Fruit fly (Drosophila melanogaster) whole organism, wandering third instar larva: ENCODE data around the gene CG11811.

Experiments
- Abd-B ChIP-seq: fragments of >200 bp; optimal IDR thresholded peaks from 2 replicates; lab custom pipeline; 2017; ENCODE audit warnings: missing biosample characterization, missing genetic modification characterization
- CG32264 ChIP-seq: fragments of 200-800 bp; sonication (Bioruptor generic); optimal IDR thresholded peaks from 2 replicates; lab custom pipeline; 2016; ENCODE audit warnings: missing biosample characterization, missing genetic modification characterization
- CG9705 ChIP-seq: fragments of 200-800 bp; sonication (Bioruptor generic); optimal IDR thresholded peaks from 2 replicates; lab custom pipeline; 2018; ENCODE audit warnings: missing biosample characterization, mild to moderate bottlenecking, missing genetic modification characterization
- CrebA ChIP-seq: fragments of 200-800 bp; sonication (Bioruptor generic); optimal IDR thresholded peaks from 2 replicates; lab custom pipeline; 2016; ENCODE audit warnings: missing biosample characterization, mild to moderate bottlenecking, missing genetic modification characterization, borderline replicate concordance
- Dfd ChIP-seq: fragments of >200 bp; optimal IDR thresholded peaks from 2 replicates; lab custom pipeline; 2017; ENCODE audit warnings: missing biosample characterization, missing genetic modification characterization
- HLH106 ChIP-seq: fragments of 200-800 bp; optimal IDR thresholded peaks from 3 replicates; lab custom pipeline; 2019; ENCODE audit warnings: missing biosample characterization, mild to moderate bottlenecking, missing genetic modification characterization, moderate library complexity
- Hnf4 ChIP-seq: fragments of 200-800 bp; sonication (Bioruptor generic); optimal IDR thresholded peaks from 2 replicates; lab custom pipeline; 2016; ENCODE audit warnings: missing biosample characterization, mild to moderate bottlenecking, missing genetic modification characterization
- Hr78 ChIP-seq: fragments of >200 bp; optimal IDR thresholded peaks from 2 replicates; lab custom pipeline; 2017; ENCODE audit warnings: missing biosample characterization, missing genetic modification characterization
- Jra ChIP-seq: sonication (Bioruptor generic); optimal IDR thresholded peaks from 2 replicates; lab custom pipeline; 2016; ENCODE audit warnings: missing biosample characterization, missing genetic modification characterization
- Mio ChIP-seq: sonication (Bioruptor generic); optimal IDR thresholded peaks from 2 replicates; lab custom pipeline; 2016; ENCODE audit warnings: missing biosample characterization, missing genetic modification characterization
- Myc ChIP-seq: fragments of >200 bp; optimal IDR thresholded peaks from 2 replicates; lab custom pipeline; 2017
- N ChIP-seq: fragments of >200 bp; optimal IDR thresholded peaks from 2 replicates; lab custom pipeline; 2018; ENCODE audit warnings: missing biosample characterization, missing external identifiers, missing genetic modification characterization
- OdsH ChIP-seq: fragments of 200-800 bp; sonication (Bioruptor generic); optimal IDR thresholded peaks from 2 replicates; lab custom pipeline; 2016; ENCODE audit warnings: missing biosample characterization, mild to moderate bottlenecking, missing genetic modification characterization
- Rel ChIP-seq, 2 experiments: fragments of 200-800 bp; sonication (Bioruptor generic) in 1 of 2; optimal IDR thresholded peaks; 2 replicates in 1 of 2; 3 replicates in 1 of 2; lab custom pipeline; 2016 to 2019; ENCODE audit warnings: mild to moderate bottlenecking in 2 of 2, missing biosample characterization in 2 of 2, missing genetic modification characterization in 2 of 2, moderate library complexity in 1 of 2
- Sp1 ChIP-seq: fragments of 200-800 bp; sonication (Bioruptor generic); optimal IDR thresholded peaks from 3 replicates; lab custom pipeline; 2019; ENCODE audit warnings: missing biosample characterization, mild to moderate bottlenecking, missing genetic modification characterization, moderate library complexity
- Vsx2 ChIP-seq: fragments of 200-300, 225-300 bp; sonication (Bioruptor generic); optimal IDR thresholded peaks from 2 replicates; lab custom pipeline; 2018; ENCODE audit warnings: missing biosample characterization, missing genetic modification characterization; ENCODE audit not compliant: partially characterized antibody
- br ChIP-seq: fragments of 200-800 bp; sonication (Bioruptor generic); optimal IDR thresholded peaks from 2 replicates; lab custom pipeline; 2016; ENCODE audit warnings: missing biosample characterization, missing genetic modification characterization
- brk ChIP-seq: fragments of 200-800 bp; sonication (Bioruptor generic); optimal IDR thresholded peaks from 2 replicates; lab custom pipeline; 2016; ENCODE audit warnings: missing biosample characterization, mild to moderate bottlenecking, missing genetic modification characterization
- dl ChIP-seq, 2 experiments: fragments of 175-275, 200-275 bp in 1 of 2; fragments of 200-275 bp in 1 of 2; sonication (Bioruptor generic); optimal IDR thresholded peaks; lab custom pipeline; 2018; ENCODE audit warnings: mild to moderate bottlenecking in 2 of 2, missing biosample characterization in 2 of 2, missing genetic modification characterization in 2 of 2, moderate library complexity in 2 of 2; ENCODE audit not compliant: partially characterized antibody in 2 of 2, insufficient read depth in 1 of 2
- dmrt93B ChIP-seq: fragments of 200-800 bp; sonication (Bioruptor generic); optimal IDR thresholded peaks from 2 replicates; lab custom pipeline; 2018; ENCODE audit warnings: missing biosample characterization, mild to moderate bottlenecking, missing genetic modification characterization
- dsf ChIP-seq: sonication (Bioruptor generic); optimal IDR thresholded peaks from 2 replicates; lab custom pipeline; 2016; ENCODE audit warnings: missing biosample characterization, missing genetic modification characterization, borderline replicate concordance
- ey ChIP-seq: fragments of 200-800 bp; sonication (Bioruptor generic); optimal IDR thresholded peaks from 2 replicates; lab custom pipeline; 2016; ENCODE audit warnings: missing biosample characterization, missing genetic modification characterization
- foxo ChIP-seq, 2 experiments: fragments of 200-800 bp; sonication (Bioruptor generic); optimal IDR thresholded peaks; 2 replicates in 1 of 2; 3 replicates in 1 of 2; lab custom pipeline; 2016 to 2017; ENCODE audit warnings: missing biosample characterization in 2 of 2, missing genetic modification characterization in 2 of 2
- h ChIP-seq: fragments of 200-800 bp; sonication (Bioruptor generic); optimal IDR thresholded peaks from 3 replicates; lab custom pipeline; 2016; ENCODE audit warnings: missing biosample characterization, mild to moderate bottlenecking, missing genetic modification characterization
- lola ChIP-seq: fragments of >200 bp; optimal IDR thresholded peaks from 2 replicates; lab custom pipeline; 2017; ENCODE audit warnings: missing biosample characterization, missing genetic modification characterization
- pan ChIP-seq: fragments of >200 bp; optimal IDR thresholded peaks from 2 replicates; lab custom pipeline; 2017
- psq ChIP-seq: fragments of 200-800 bp; sonication (Bioruptor generic); optimal IDR thresholded peaks from 3 replicates; lab custom pipeline; 2017; ENCODE audit warnings: missing biosample characterization, mild to moderate bottlenecking, missing genetic modification characterization, moderate library complexity
- rgr ChIP-seq: fragments of 200-800 bp; sonication (Bioruptor generic); optimal IDR thresholded peaks from 3 replicates; lab custom pipeline; 2016; ENCODE audit warnings: missing biosample characterization, mild to moderate bottlenecking, missing genetic modification characterization
- sage ChIP-seq: fragments of 200-800 bp; sonication (Bioruptor generic); optimal IDR thresholded peaks from 2 replicates; lab custom pipeline; 2016; ENCODE audit warnings: missing biosample characterization, mild to moderate bottlenecking, missing genetic modification characterization
- sv ChIP-seq: fragments of 200-800 bp; sonication (Bioruptor generic); optimal IDR thresholded peaks from 3 replicates; lab custom pipeline; 2016; ENCODE audit warnings: missing biosample characterization, missing genetic modification characterization
- tai ChIP-seq: sonication (Bioruptor generic); optimal IDR thresholded peaks from 2 replicates; lab custom pipeline; 2016; ENCODE audit warnings: missing biosample characterization, missing genetic modification characterization
- woc ChIP-seq: sonication (Bioruptor generic); optimal IDR thresholded peaks from 2 replicates; lab custom pipeline; 2016; ENCODE audit warnings: missing biosample characterization, mild to moderate bottlenecking, missing genetic modification characterization

The CG11811 gene

DNA sequence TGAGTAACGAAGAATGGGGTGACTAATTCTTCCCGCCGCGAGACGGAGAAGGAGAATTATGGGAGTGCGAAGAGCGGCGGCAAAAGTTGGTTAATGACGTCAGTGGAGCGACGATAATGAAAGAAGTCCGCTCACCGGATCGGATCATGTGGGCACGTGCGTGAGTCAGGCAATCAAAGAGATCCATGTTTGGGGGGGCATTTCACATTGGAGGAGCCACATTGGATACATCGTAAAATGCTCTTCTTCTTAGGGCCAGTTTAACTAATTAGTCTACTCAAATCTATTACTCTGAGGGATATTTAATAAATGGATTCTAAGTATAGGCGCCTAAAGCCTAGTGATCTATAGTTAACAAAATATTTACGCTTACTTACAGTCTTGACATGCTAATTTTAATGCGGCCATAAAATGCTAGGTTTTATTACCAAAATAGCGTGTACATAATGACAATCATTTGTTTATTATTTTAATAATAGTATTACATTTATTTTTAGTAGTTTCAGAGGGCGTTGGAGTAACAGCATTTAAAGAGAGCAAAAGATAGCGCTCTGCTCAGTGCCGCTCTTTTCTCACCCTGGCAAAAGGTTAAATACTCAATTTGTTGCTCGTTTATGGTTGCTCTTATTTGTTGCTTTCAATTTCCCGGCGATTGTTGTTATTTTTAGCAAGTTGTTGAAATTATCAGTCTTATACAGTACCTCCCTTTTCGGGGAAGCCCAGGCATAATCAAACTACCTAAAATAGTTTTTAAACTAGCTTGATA lies 32.3 kb upstream of the CG11811 start:
- TF ChIP-seq sage (GFP tag; lab: Kevin White, UChicago) (no peak), woc (GFP tag; lab: Kevin White, UChicago) (no peak), Rel (GFP tag; optimal IDR thresholded peaks at IDR 0.05; lab: Kevin White, UChicago) (no peak), Rel (tag; optimal IDR thresholded peaks at IDR 0.05; lab: Kevin White, UChicago) (peak; percentile 7), N (no peak), lola (GFP tag; lab: Kevin White, UChicago) (no peak), Hnf4 (GFP tag; lab: Kevin White, UChicago) (no peak), dl (GFP tag; optimal IDR thresholded peaks at IDR 0.05; lab: Kevin White, UChicago; ENCODE audit: insufficient read depth in 1 of 2, partially characterized antibody in 2 of 2) (no peak)

DNA sequence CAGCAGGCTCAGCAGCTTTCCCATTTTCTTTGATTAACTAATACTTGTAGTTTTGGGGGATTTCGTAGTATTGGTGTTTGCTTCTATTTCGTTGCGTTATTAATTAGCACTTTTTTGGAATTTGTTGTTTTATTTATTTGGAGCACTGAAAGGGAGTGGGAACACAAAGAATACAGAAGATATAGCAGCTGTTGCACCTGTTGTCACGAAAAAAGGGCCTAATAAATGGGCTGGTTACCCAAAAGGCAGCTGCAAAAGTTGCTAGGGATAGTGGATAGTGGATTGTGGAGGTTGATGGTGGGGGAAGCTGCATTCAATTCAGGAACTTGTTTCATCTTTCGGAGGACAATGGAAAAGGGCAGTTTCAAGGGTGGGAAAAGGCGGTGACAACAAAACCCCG lies 31.3 kb upstream of the CG11811 start:
- no peak for TF ChIP-seq rgr
- TF ChIP-seq Myc (lab: Kevin White, UChicago), result no peak
- no peak for TF ChIP-seq Hnf4 (GFP tag; lab: Kevin White, UChicago)
- TF ChIP-seq Vsx2, result no peak
- no peak for TF ChIP-seq h (GFP tag; lab: Kevin White, UChicago)
- no peak for TF ChIP-seq sv (GFP tag; lab: Kevin White, UChicago)
- TF ChIP-seq CG9705 (GFP tag; lab: Kevin White, UChicago), result no peak
- TF ChIP-seq dl (GFP tag; optimal IDR thresholded peaks at IDR 0.05; lab: Kevin White, UChicago; ENCODE audit: insufficient read depth in 1 of 2, partially characterized antibody in 2 of 2), result no peak
- TF ChIP-seq Jra, result no peak
- TF ChIP-seq HLH106 (tag; lab: Kevin White, UChicago), result no peak
- no peak for TF ChIP-seq N
- no peak for TF ChIP-seq dmrt93B (GFP tag; lab: Kevin White, UChicago)
- TF ChIP-seq Abd-B (GFP tag; lab: Kevin White, UChicago), result no peak
- TF ChIP-seq ey (GFP tag; lab: Kevin White, UChicago), result no peak
- no peak for TF ChIP-seq pan
- no peak for TF ChIP-seq brk (GFP tag; lab: Kevin White, UChicago)
- TF ChIP-seq Sp1, result no peak
- TF ChIP-seq, all 38 proteins: peak for 0

- no peak for TF ChIP-seq sage (GFP tag; lab: Kevin White, UChicago)
- TF ChIP-seq psq (GFP tag; lab: Kevin White, UChicago), result peak; percentile 33
- TF ChIP-seq dl (GFP tag; optimal IDR thresholded peaks at IDR 0.05; lab: Kevin White, UChicago; ENCODE audit: insufficient read depth in 1 of 2, partially characterized antibody in 2 of 2), result no peak
- no peak for TF ChIP-seq OdsH (GFP tag; lab: Kevin White, UChicago)
- no peak for TF ChIP-seq Hnf4 (GFP tag; lab: Kevin White, UChicago)
- TF ChIP-seq CG32264 (GFP tag; lab: Kevin White, UChicago), result no peak
- no peak for TF ChIP-seq woc (GFP tag; lab: Kevin White, UChicago)
- no peak for TF ChIP-seq Hr78
- peak; percentile 0 for TF ChIP-seq HLH106 (tag; lab: Kevin White, UChicago)
- TF ChIP-seq tai (GFP tag; lab: Kevin White, UChicago), result no peak
- no peak for TF ChIP-seq CG9705 (GFP tag; lab: Kevin White, UChicago)
- TF ChIP-seq ey (GFP tag; lab: Kevin White, UChicago), result no peak
- TF ChIP-seq dsf (GFP tag; lab: Kevin White, UChicago), result no peak
- no peak for TF ChIP-seq CrebA
- TF ChIP-seq dmrt93B (GFP tag; lab: Kevin White, UChicago), result no peak
- no peak for TF ChIP-seq Mio (GFP tag; lab: Kevin White, UChicago)
- no peak for TF ChIP-seq Dfd (GFP tag; lab: Kevin White, UChicago)
- TF ChIP-seq Jra, result no peak
- TF ChIP-seq br (GFP tag; lab: Kevin White, UChicago), result no peak
- peak in 1 of 2 experiments; percentile 3 for TF ChIP-seq foxo (GFP tag; optimal IDR thresholded peaks at IDR 0.05; lab: Kevin White, UChicago)
- TF ChIP-seq, all 38 proteins: peak for 3
Observed at dm6 chr3L:10659993-10660743, 30.7 kb upstream of the CG11811 start.
